Fruit fly (Drosophila melanogaster) whole organism, embryonic: ENCODE measurements around the gene Idgf3.

ENCODE experiments used
- Aef1 ChIP-seq: fragments of 200-800 bp; sonication (Bioruptor generic); IDR thresholded peaks from 3 replicates; pipeline ENCODE4 v1.3.6; 2022; ENCODE audit warnings: missing biosample characterization, missing genetic modification characterization
- Atf6 ChIP-seq: fragments of 200-800 bp; sonication (Bioruptor generic); IDR thresholded peaks from 2 replicates; pipeline ENCODE4 v1.3.6; 2022; ENCODE audit warnings: missing biosample characterization, missing genetic modification characterization
- CG10267 ChIP-seq: fragments of 200-800 bp; sonication (Bioruptor generic); optimal IDR thresholded peaks from 2 replicates; lab custom pipeline; 2018; ENCODE audit warnings: missing biosample characterization, mild to moderate bottlenecking, missing genetic modification characterization, moderate library complexity
- CG10565 ChIP-seq: fragments of 200-800 bp; sonication (Bioruptor generic); optimal IDR thresholded peaks from 3 replicates; lab custom pipeline; 2016; ENCODE audit warnings: missing biosample characterization, mild to moderate bottlenecking, missing genetic modification characterization
- CG17328 ChIP-seq: fragments of 200-800 bp; sonication (Bioruptor generic); IDR thresholded peaks from 2 replicates; pipeline ENCODE4 v1.3.6; 2022; ENCODE audit warnings: missing biosample characterization, missing genetic modification characterization
- CG17359 ChIP-seq: fragments of 200-800 bp; sonication (Bioruptor generic); optimal IDR thresholded peaks from 3 replicates; lab custom pipeline; 2018; ENCODE audit warnings: missing biosample characterization, mild to moderate bottlenecking, missing genetic modification characterization, moderate library complexity
- CG17912 ChIP-seq: fragments of 200-800 bp; sonication (Bioruptor generic); optimal IDR thresholded peaks from 2 replicates; lab custom pipeline; 2018; ENCODE audit warnings: missing biosample characterization, mild to moderate bottlenecking, missing genetic modification characterization
- CG18262 ChIP-seq: fragments of 200-800 bp; optimal IDR thresholded peaks from 3 replicates; lab custom pipeline; 2019; ENCODE audit warnings: missing biosample characterization, mild to moderate bottlenecking, missing genetic modification characterization, moderate library complexity
- CG18599 ChIP-seq: fragments of 200-800 bp; sonication (Bioruptor generic); optimal IDR thresholded peaks from 3 replicates; lab custom pipeline; 2017; ENCODE audit warnings: missing biosample characterization, missing genetic modification characterization, mild to moderate bottlenecking, moderate library complexity, missing genetic modification reagents
- CG2889 ChIP-seq: fragments of 200-800 bp; sonication (Bioruptor generic); IDR thresholded peaks from 3 replicates; pipeline ENCODE4 v1.3.6; 2022; ENCODE audit warnings: missing biosample characterization, missing genetic modification characterization
- CG3407 ChIP-seq: fragments of 200-800 bp; sonication (Bioruptor generic); optimal IDR thresholded peaks from 2 replicates; lab custom pipeline; 2018; ENCODE audit warnings: missing biosample characterization, mild to moderate bottlenecking, missing genetic modification characterization
- CG3726 ChIP-seq: fragments of 200-800 bp; sonication (Bioruptor generic); IDR thresholded peaks from 3 replicates; pipeline ENCODE4, ENCODE4 v1.3.6; 2022; ENCODE audit warnings: missing biosample characterization, missing genetic modification characterization
- CG5953 ChIP-seq: fragments of 200-800 bp; sonication (Bioruptor generic); IDR thresholded peaks from 2 replicates; pipeline ENCODE4 v1.3.6; 2022; ENCODE audit warnings: missing biosample characterization, missing genetic modification characterization
- CG6813 ChIP-seq: fragments of 200-800 bp; sonication (Bioruptor generic); optimal IDR thresholded peaks from 2 replicates; lab custom pipeline; 2017; ENCODE audit warnings: missing biosample characterization, missing genetic modification characterization, mild to moderate bottlenecking, moderate library complexity, missing genetic modification reagents
- CG8089 ChIP-seq: fragments of 200-800 bp; sonication (Bioruptor generic); optimal IDR thresholded peaks from 3 replicates; lab custom pipeline; 2016; ENCODE audit warnings: missing biosample characterization, missing genetic modification characterization
- CG8478 ChIP-seq: fragments of >200 bp; optimal IDR thresholded peaks from 2 replicates; lab custom pipeline; 2018
- CG9437 ChIP-seq: fragments of 200-800 bp; sonication (Bioruptor generic); optimal IDR thresholded peaks from 2 replicates; lab custom pipeline; 2018; ENCODE audit warnings: missing biosample characterization, mild to moderate bottlenecking, missing genetic modification characterization
- CG9797 ChIP-seq: fragments of 200-800 bp; sonication (Bioruptor generic); optimal IDR thresholded peaks from 3 replicates; lab custom pipeline; 2018; ENCODE audit warnings: missing biosample characterization, mild to moderate bottlenecking, missing genetic modification characterization
- CTCF ChIP-seq: fragments of 200-800 bp; sonication (Bioruptor generic); optimal IDR thresholded peaks from 2 replicates; lab custom pipeline; 2017; ENCODE audit warnings: missing biosample characterization, mild to moderate bottlenecking, missing genetic modification characterization, moderate library complexity
- CrebB ChIP-seq: fragments of 200-800 bp; sonication (Bioruptor generic); optimal IDR thresholded peaks from 3 replicates; lab custom pipeline; 2018; ENCODE audit warnings: missing biosample characterization, mild to moderate bottlenecking, missing genetic modification characterization
- Dll ChIP-seq: fragments of 200-800 bp; sonication (Bioruptor generic); IDR thresholded peaks from 4 replicates; pipeline ENCODE4 v1.3.6; 2022; ENCODE audit warnings: missing biosample characterization, missing genetic modification characterization; ENCODE audit not compliant: partially characterized antibody
- Doc2 ChIP-seq: fragments of 200-800 bp; sonication (Bioruptor generic); IDR thresholded peaks from 2 replicates; pipeline ENCODE4 v1.3.6; 2022; ENCODE audit warnings: missing biosample characterization, missing genetic modification characterization
- Eip74EF ChIP-seq, 2 experiments: fragments of 200-800 bp in 1 of 2; fragments of >200 bp in 1 of 2; sonication (Bioruptor generic) in 1 of 2; optimal IDR thresholded peaks; 2 replicates each; lab custom pipeline; 2017 to 2019; ENCODE audit warnings: missing biosample characterization in 2 of 2, missing genetic modification characterization in 2 of 2, mild to moderate bottlenecking in 1 of 2, moderate library complexity in 1 of 2
- Hr3 ChIP-seq: fragments of 200-800 bp; sonication (Bioruptor generic); optimal IDR thresholded peaks from 3 replicates; lab custom pipeline; 2016; ENCODE audit warnings: missing biosample characterization, missing genetic modification characterization
- Hr51 ChIP-seq, 2 experiments: fragments of 200-800 bp; sonication (Bioruptor generic); optimal IDR thresholded peaks; 2 replicates in 1 of 2; 3 replicates in 1 of 2; lab custom pipeline; 2016 to 2018; ENCODE audit warnings: missing biosample characterization in 2 of 2, missing genetic modification characterization in 2 of 2, mild to moderate bottlenecking in 1 of 2, moderate library complexity in 1 of 2
- Lhr ChIP-seq: fragments of 200-800 bp; sonication (Bioruptor generic); optimal IDR thresholded peaks from 3 replicates; lab custom pipeline; 2017; ENCODE audit warnings: mild to moderate bottlenecking, missing biosample characterization, missing genetic modification reagents, missing genetic modification characterization
- Sox100B ChIP-seq: fragments of 200-800 bp; sonication (Bioruptor generic); optimal IDR thresholded peaks from 3 replicates; lab custom pipeline; 2018; ENCODE audit warnings: missing biosample characterization, mild to moderate bottlenecking, missing genetic modification characterization
- Spps ChIP-seq: fragments of 200-800 bp; sonication (Bioruptor generic); optimal IDR thresholded peaks from 2 replicates; lab custom pipeline; 2018; ENCODE audit warnings: missing biosample characterization, mild to moderate bottlenecking, missing genetic modification characterization
- Tbp ChIP-seq: fragments of >200 bp; optimal IDR thresholded peaks from 2 replicates; lab custom pipeline; 2018; ENCODE audit warnings: missing biosample characterization, missing genetic modification characterization
- Vsx1 ChIP-seq: fragments of 200-800 bp; sonication (Bioruptor generic); optimal IDR thresholded peaks from 2 replicates; lab custom pipeline; 2017; ENCODE audit warnings: missing biosample characterization, mild to moderate bottlenecking, missing genetic modification characterization, missing genetic modification reagents
- chinmo ChIP-seq: fragments of 200-800 bp; sonication (Bioruptor generic); IDR thresholded peaks from 4 replicates; pipeline ENCODE4 v1.3.6; 2022; ENCODE audit warnings: missing biosample characterization, missing genetic modification characterization; ENCODE audit not compliant: partially characterized antibody
- dimm ChIP-seq: fragments of 200-800 bp; sonication (Bioruptor generic); IDR thresholded peaks from 2 replicates; pipeline ENCODE4 v1.3.6; 2022; ENCODE audit warnings: missing biosample characterization, missing genetic modification characterization
- dmrt11E ChIP-seq: fragments of 200-800 bp; sonication (Bioruptor generic); optimal IDR thresholded peaks from 3 replicates; lab custom pipeline; 2018; ENCODE audit warnings: missing biosample characterization, mild to moderate bottlenecking, missing genetic modification characterization, moderate library complexity
- eyg ChIP-seq: fragments of 200-800 bp; sonication (Bioruptor generic); optimal IDR thresholded peaks from 3 replicates; lab custom pipeline; 2016; ENCODE audit warnings: missing biosample characterization, missing genetic modification characterization
- fd64A ChIP-seq: fragments of 200-800 bp; sonication (Bioruptor generic); optimal IDR thresholded peaks from 3 replicates; lab custom pipeline; 2018; ENCODE audit warnings: missing biosample characterization, mild to moderate bottlenecking, missing genetic modification characterization
- h ChIP-seq: fragments of >200 bp; optimal IDR thresholded peaks from 2 replicates; lab custom pipeline; 2017
- hth ChIP-seq: fragments of >200 bp; optimal IDR thresholded peaks from 2 replicates; lab custom pipeline; 2017; ENCODE audit warnings: inconsistent platforms
- kah ChIP-seq: fragments of 200-800 bp; sonication (Bioruptor generic); optimal IDR thresholded peaks from 2 replicates; lab custom pipeline; 2018; ENCODE audit warnings: missing biosample characterization, mild to moderate bottlenecking, missing genetic modification characterization
- kni ChIP-seq: fragments of 200-800 bp; sonication (Bioruptor generic); optimal IDR thresholded peaks from 3 replicates; lab custom pipeline; 2017; ENCODE audit warnings: mild to moderate bottlenecking, missing biosample characterization, missing genetic modification reagents, missing genetic modification characterization
- knrl ChIP-seq: fragments of 200-800 bp; sonication (Bioruptor generic); IDR thresholded peaks from 3 replicates; pipeline ENCODE4 v1.3.6; 2022; ENCODE audit warnings: missing biosample characterization, missing genetic modification characterization; ENCODE audit not compliant: partially characterized antibody
- luna ChIP-seq: fragments of 200-800 bp; sonication (Bioruptor generic); optimal IDR thresholded peaks from 2 replicates; lab custom pipeline; 2016; ENCODE audit warnings: missing biosample characterization, missing genetic modification characterization
- mld ChIP-seq: fragments of 200-800 bp; sonication (Bioruptor generic); IDR thresholded peaks from 3 replicates; pipeline ENCODE4 v1.3.6; 2022; ENCODE audit warnings: missing biosample characterization, missing genetic modification characterization; ENCODE audit not compliant: partially characterized antibody
- prd ChIP-seq, 3 experiments: fragments of >200 bp in 2 of 3; fragments of 200-800 bp in 1 of 3; sonication (Bioruptor generic) in 1 of 3; optimal IDR thresholded peaks in 2 of 3; IDR thresholded peaks in 1 of 3; 2 replicates in 2 of 3; 3 replicates in 1 of 3; pipeline versions ENCODE4 v1.3.6 to Lab custom; 2017 to 2022; ENCODE audit warnings: missing biosample characterization in 1 of 3, missing genetic modification characterization in 1 of 3
- ranshi ChIP-seq: fragments of 200-800 bp; sonication (Bioruptor generic); IDR thresholded peaks from 2 replicates; pipeline ENCODE4 v1.3.6; 2022; ENCODE audit warnings: missing biosample characterization, missing genetic modification characterization
- rib ChIP-seq: fragments of 200-800 bp; sonication (Bioruptor generic); IDR thresholded peaks from 2 replicates; pipeline ENCODE4 v1.3.6; 2022; ENCODE audit warnings: missing biosample characterization, missing genetic modification characterization
- run ChIP-seq: fragments of 200-800 bp; sonication (Bioruptor generic); optimal IDR thresholded peaks from 3 replicates; lab custom pipeline; 2018; ENCODE audit warnings: missing biosample characterization, mild to moderate bottlenecking, missing genetic modification characterization
- sd ChIP-seq: fragments of 200-800 bp; sonication (Bioruptor generic); optimal IDR thresholded peaks from 3 replicates; lab custom pipeline; 2018; ENCODE audit warnings: missing biosample characterization, mild to moderate bottlenecking, missing genetic modification characterization, moderate library complexity
- toy ChIP-seq: fragments of 200-800 bp; sonication (Bioruptor generic); IDR thresholded peaks from 2 replicates; pipeline ENCODE4 v1.3.6; 2022; ENCODE audit warnings: missing biosample characterization, missing genetic modification characterization
- twi ChIP-seq: fragments of 200-800 bp; optimal IDR thresholded peaks from 2 replicates; lab custom pipeline; 2019; ENCODE audit warnings: missing biosample characterization, mild to moderate bottlenecking, missing genetic modification characterization, moderate library complexity
- wor ChIP-seq: fragments of 200-800 bp; sonication (Bioruptor generic); IDR thresholded peaks from 2 replicates; pipeline ENCODE4 v1.3.6; 2022; ENCODE audit warnings: missing biosample characterization, missing genetic modification characterization

Idgf3 gene

dm6 chr2L:16492617-16493203 is 42.0 kb downstream of the Idgf3 start (continued):
- TF ChIP-seq CG3726 (no peak), hth (no peak), Tbp (no peak), CG17328 (GFP tag; lab: Robert Waterston, UW) (peak; percentile 87), Spps (peak; percentile 50), CG18599 (peak; percentile 77), Aef1 (GFP tag; lab: Robert Waterston, UW) (peak; percentile 66), CG17912 (GFP tag; lab: Kevin White, UChicago) (peak; percentile 70), ranshi (0 out of 2 replicates have a peak, but pooled peaks have one; percentile 57), luna (GFP tag; lab: Kevin White, UChicago) (no peak), toy (GFP tag; lab: Robert Waterston, UW) (no peak), fd64A (peak; percentile 44), Dll (no peak), dmrt11E (tag; lab: Kevin White, UChicago) (peak; percentile 82), kni (GFP tag; lab: Kevin White, UChicago) (peak; percentile 67), h (lab: Kevin White, UChicago) (no peak), eyg (no peak), rib (GFP tag; lab: Robert Waterston, UW) (0 out of 2 replicates have a peak, but pooled peaks have one; percentile 39), CG10267 (tag; lab: Kevin White, UChicago) (peak; percentile 77), run (tag; lab: Kevin White, UChicago) (peak; percentile 62), Hr51 (GFP tag; optimal IDR thresholded peaks at IDR 0.05; lab: Kevin White, UChicago) (peak; percentile 49 to 86), knrl (no peak), CG5953 (GFP tag; lab: Robert Waterston, UW) (0 out of 2 replicates have a peak, but pooled peaks have one; percentile 7), CG10565 (GFP tag; lab: Kevin White, UChicago) (no peak), CG8089 (GFP tag; lab: Kevin White, UChicago) (peak; percentile 44), dimm (GFP tag; lab: Robert Waterston, UW) (no peak), twi (tag; lab: Kevin White, UChicago) (peak; percentile 66), Doc2 (no peak), wor (GFP tag; lab: Robert Waterston, UW) (no peak), CG17359 (tag; lab: Kevin White, UChicago) (peak; percentile 79), CG3407 (GFP tag; lab: Kevin White, UChicago) (peak; percentile 68), Lhr (GFP tag; lab: Kevin White, UChicago) (peak; percentile 17), CrebB (tag; lab: Kevin White, UChicago) (peak; percentile 75), CG9797 (GFP tag; lab: Kevin White, UChicago) (no peak), mld (GFP tag; lab: Robert Waterston, UW) (no peak), CTCF (GFP tag; lab: Kevin White, UChicago) (peak; percentile 27), CG2889 (GFP tag; lab: Robert Waterston, UW) (0 out of 3 replicates have a peak, but pooled peaks have one; percentile 38), Eip74EF (GFP tag; optimal IDR thresholded peaks at IDR 0.05; lab: Kevin White, UChicago) (peak in 1 of 2 experiments; percentile 62), CG6813 (peak; percentile 72), Atf6 (GFP tag; lab: Robert Waterston, UW) (peak; percentile 70), kah (GFP tag; lab: Kevin White, UChicago) (peak; percentile 44), prd (optimal IDR thresholded peaks at IDR 0.05; lab: Kevin White, UChicago) (no peak), prd (GFP tag; IDR thresholded peaks at IDR 0.05; lab: Robert Waterston, UW) (peak; percentile 85), CG18262 (peak; percentile 84), Sox100B (GFP tag; lab: Kevin White, UChicago) (peak; percentile 70), chinmo (GFP tag; lab: Robert Waterston, UW) (peak; percentile 79; the same call in 2 of the 4 replicates), sd (tag; lab: Kevin White, UChicago) (peak; percentile 26), Hr3 (peak; percentile 66), CG8478 (lab: Kevin White, UChicago) (no peak), CG9437 (GFP tag; lab: Kevin White, UChicago) (peak; percentile 62), Vsx1 (GFP tag; lab: Kevin White, UChicago) (peak; percentile 77)
